Worm (Caenorhabditis elegans): ENCODE results near the gene del-6.
A peak's percentile ranks its signal among the peaks of the same experiment; 100 is the strongest.

del-6 gene

ce11 chrV:10576319-10576718 is 3.6 kb downstream of the del-6 start, which contains the start of gene vps-54:
Gene vps-54, minus strand, starts transcription at chrV:10576419.
- TF ChIP-seq mcd-1 (GFP tag; IDR thresholded peaks at IDR 0.05) (0 out of 2 replicates have a peak, but pooled peaks have one; percentile 9), gei-17 (GFP tag; optimal IDR thresholded peaks at IDR 0.05) (no peak)

DNA sequence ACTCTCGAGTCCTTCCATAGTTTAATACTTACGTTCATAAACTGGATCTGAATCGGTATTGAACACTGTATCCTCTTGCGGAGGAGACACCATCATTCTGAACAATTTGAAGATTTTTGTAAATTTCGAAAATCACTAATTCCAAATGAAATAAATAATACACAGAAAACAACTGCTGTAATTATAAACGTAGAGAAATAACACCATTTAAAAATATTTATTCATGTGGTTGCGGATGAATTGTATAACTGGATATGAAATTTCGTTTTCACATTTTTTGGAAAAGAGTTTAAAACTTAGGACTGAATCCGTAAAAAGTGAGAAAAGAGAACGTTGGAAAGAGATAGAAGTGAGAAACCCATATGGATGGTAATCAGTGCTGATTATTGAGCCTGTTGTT is 5.5 kb downstream of the del-6 start, which contains the start of gene mics-1:
Gene mics-1 (minus strand): TSS at position 101 of the 400 bp plus-strand sequence.
- no peak for TF ChIP-seq rpc-1 (optimal IDR thresholded peaks at IDR 0.05)
- no peak for TF ChIP-seq rpc-1 (tag; optimal IDR thresholded peaks at IDR 0.05)
- TF ChIP-seq Y53G8AR.9 (GFP tag; conservative IDR thresholded peaks at IDR 0.05) = 0 out of 2 replicates have a peak, but pooled peaks have one; percentile 33
- TF ChIP-seq Y56A3A.18 (GFP tag; IDR thresholded peaks at IDR 0.05) = no peak

DNA sequence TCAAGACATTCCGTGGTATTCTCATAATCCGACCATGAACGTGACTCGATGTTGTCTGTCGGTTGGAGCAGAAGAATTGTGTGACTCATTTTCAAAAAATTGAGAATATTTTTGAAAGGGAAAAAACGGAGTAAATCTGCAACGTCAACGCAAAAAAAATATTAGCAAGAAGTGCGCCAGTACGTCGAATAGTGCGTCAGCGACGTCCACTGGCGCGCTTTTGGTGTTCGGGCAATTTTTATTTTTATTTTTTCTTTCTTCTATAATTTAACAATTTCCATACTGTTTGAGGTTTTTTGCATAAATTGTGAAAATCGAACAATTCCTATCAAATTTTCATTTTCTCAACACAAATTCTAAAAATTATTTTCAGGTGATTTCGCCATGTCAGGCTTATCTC is 6.2 kb downstream of the del-6 start, which contains the start of the genes erh-1 and lpd-9:
Gene erh-1 (minus strand): TSS at position 204 of the 400 bp plus-strand sequence.
Gene lpd-9 (plus strand): TSS at position 368 of the 400 bp plus-strand sequence.
- TF ChIP-seq ztf-25 (GFP tag; IDR thresholded peaks at IDR 0.05) (no peak), nhr-179 (tag; optimal IDR thresholded peaks at IDR 0.05) (no peak), F57A8.1 (GFP tag; optimal IDR thresholded peaks at IDR 0.05) (no peak), aptf-2 (GFP tag; conservative IDR thresholded peaks at IDR 0.05) (no peak), zfh-2 (GFP tag; conservative IDR thresholded peaks at IDR 0.05) (no peak), nhr-80 (tag; optimal IDR thresholded peaks at IDR 0.05) (peak; percentile 46), F57C9.4 (tag; optimal IDR thresholded peaks at IDR 0.05) (no peak), die-1 (tag; optimal IDR thresholded peaks at IDR 0.05) (no peak), lir-1 (GFP tag; conservative IDR thresholded peaks at IDR 0.05) (0 out of 2 replicates have a peak, but pooled peaks have one; percentile 54), ama-1 (optimal IDR thresholded peaks at IDR 0.05) (no peak), ama-1 (GFP tag; optimal IDR thresholded peaks at IDR 0.05) (no peak), lin-40 (tag; optimal IDR thresholded peaks at IDR 0.05) (peak; percentile 81), lsl-1 (GFP tag; optimal IDR thresholded peaks at IDR 0.05) (peak; percentile 60), mxl-1 (tag; optimal IDR thresholded peaks at IDR 0.05) (no peak), Y95B8A.8 (GFP tag; IDR thresholded peaks at IDR 0.05) (no peak), xnd-1 (tag; optimal IDR thresholded peaks at IDR 0.05) (peak; percentile 41), zim-3 (tag; optimal IDR thresholded peaks at IDR 0.05) (no peak), ekl-4 (GFP tag; IDR thresholded peaks at IDR 0.05) (peak; percentile 84), fkh-3 (tag; optimal IDR thresholded peaks at IDR 0.05) (no peak), Y56A3A.18 (GFP tag; IDR thresholded peaks at IDR 0.05) (peak; percentile 86), hlh-26 (GFP tag; conservative IDR thresholded peaks at IDR 0.05) (no peak), D2030.7 (GFP tag; IDR thresholded peaks at IDR 0.05) (peak; percentile 43; the same call in 1 of the 2 replicates), rpc-1 (optimal IDR thresholded peaks at IDR 0.05) (no peak), rpc-1 (tag; optimal IDR thresholded peaks at IDR 0.05) (no peak), atf-7 (tag; optimal IDR thresholded peaks at IDR 0.05) (peak; percentile 2), attf-6 (GFP tag; IDR thresholded peaks at IDR 0.05) (0 out of 2 replicates have a peak, but pooled peaks have one; percentile 38), repo-1 (tag; optimal IDR thresholded peaks at IDR 0.05) (peak; percentile 70), let-607 (tag; optimal IDR thresholded peaks at IDR 0.05) (peak; percentile 38 to 78), snpc-1.3 (tag; optimal IDR thresholded peaks at IDR 0.05; ENCODE audit: insufficient read depth) (peak; percentile 57), attf-5 (GFP tag; optimal IDR thresholded peaks at IDR 0.05) (peak; percentile 50), madf-8 (GFP tag; conservative IDR thresholded peaks at IDR 0.05) (peak; percentile 40; the same call in 1 of the 2 replicates), lin-54 (GFP tag; optimal IDR thresholded peaks at IDR 0.05) (peak; percentile 84), nfyb-1 (GFP tag; IDR thresholded peaks at IDR 0.05) (peak; percentile 74), ztf-3 (GFP tag; optimal IDR thresholded peaks at IDR 0.05) (no peak), gei-17 (GFP tag; optimal IDR thresholded peaks at IDR 0.05) (peak; percentile 23), sea-2 (GFP tag; IDR thresholded peaks at IDR 0.05) (no peak), mcd-1 (GFP tag; IDR thresholded peaks at IDR 0.05) (peak; percentile 82), F22D6.2 (tag; optimal IDR thresholded peaks at IDR 0.05) (peak; percentile 34), ceh-27 (GFP tag; optimal IDR thresholded peaks at IDR 0.05) (peak; percentile 7), hmg-20 (GFP tag; IDR thresholded peaks at IDR 0.05) (peak; percentile 48; the same call in 1 of the 2 replicates), madf-3 (GFP tag; IDR thresholded peaks at IDR 0.05) (peak; percentile 77; the same call in 1 of the 2 replicates), ccch-3 (GFP tag; optimal IDR thresholded peaks at IDR 0.05) (no peak), let-526 (GFP tag; IDR thresholded peaks at IDR 0.05) (no peak)
